Fruit fly (Drosophila melanogaster) whole organism, embryonic: Measurements from ENCODE around the gene CG42258.

ENCODE experiments used
- Abd-B ChIP-seq: fragments of 200-800 bp; sonication (Bioruptor generic); optimal IDR thresholded peaks from 2 replicates; lab custom pipeline; 2018; ENCODE audit warnings: missing biosample characterization, mild to moderate bottlenecking, missing genetic modification characterization, moderate library complexity
- Asciz ChIP-seq: fragments of 200-800 bp; sonication (Bioruptor generic); optimal IDR thresholded peaks from 2 replicates; lab custom pipeline; 2017; ENCODE audit warnings: missing biosample characterization, mild to moderate bottlenecking, missing genetic modification characterization, missing genetic modification reagents
- Atf6 ChIP-seq: fragments of 200-800 bp; sonication (Bioruptor generic); IDR thresholded peaks from 2 replicates; pipeline ENCODE4 v1.3.6; 2022; ENCODE audit warnings: missing biosample characterization, missing genetic modification characterization
- Bgb ChIP-seq: fragments of 200-800 bp; sonication (Bioruptor generic); IDR thresholded peaks from 2 replicates; pipeline ENCODE4 v1.3.6; 2022; ENCODE audit warnings: missing biosample characterization, missing genetic modification characterization; ENCODE audit not compliant: partially characterized antibody
- Blimp-1 ChIP-seq: fragments of 200-800 bp; sonication (Bioruptor generic); optimal IDR thresholded peaks from 3 replicates; lab custom pipeline; 2018; ENCODE audit warnings: missing biosample characterization, missing genetic modification characterization, mild to moderate bottlenecking, moderate library complexity, missing genetic modification reagents
- CG10565 ChIP-seq: fragments of 200-800 bp; sonication (Bioruptor generic); optimal IDR thresholded peaks from 3 replicates; lab custom pipeline; 2016; ENCODE audit warnings: missing biosample characterization, mild to moderate bottlenecking, missing genetic modification characterization
- CG11247 ChIP-seq: fragments of 200-800 bp; sonication (Bioruptor generic); IDR thresholded peaks from 2 replicates; pipeline ENCODE4 v1.3.6; 2022; ENCODE audit warnings: missing biosample characterization, missing genetic modification characterization
- CG13424 ChIP-seq: fragments of 200-800 bp; sonication (Bioruptor generic); optimal IDR thresholded peaks from 2 replicates; lab custom pipeline; 2019; ENCODE audit warnings: missing biosample characterization, mild to moderate bottlenecking, missing genetic modification characterization, moderate library complexity
- CG17612 ChIP-seq: fragments of 200-800 bp; sonication (Bioruptor generic); IDR thresholded peaks from 2 replicates; pipeline ENCODE4 v1.3.6; 2022; ENCODE audit warnings: missing biosample characterization, missing genetic modification characterization
- CG1792 ChIP-seq: fragments of 200-800 bp; sonication (Bioruptor generic); optimal IDR thresholded peaks from 2 replicates; lab custom pipeline; 2016; ENCODE audit warnings: missing biosample characterization, missing genetic modification characterization
- CG30431 ChIP-seq: fragments of 200-800 bp; sonication (Bioruptor generic); optimal IDR thresholded peaks from 2 replicates; lab custom pipeline; 2017; ENCODE audit warnings: missing biosample characterization, missing genetic modification characterization
- CG3065 ChIP-seq: fragments of 200-800 bp; sonication (Bioruptor generic); optimal IDR thresholded peaks from 2 replicates; lab custom pipeline; 2016; ENCODE audit warnings: missing biosample characterization, missing genetic modification characterization
- CG32767 ChIP-seq: fragments of 200-800 bp; sonication (Bioruptor generic); IDR thresholded peaks from 2 replicates; pipeline ENCODE4 v1.3.6; 2022; ENCODE audit warnings: missing biosample characterization, missing genetic modification characterization
- CG32772 ChIP-seq: fragments of 200-800 bp; sonication (Bioruptor generic); IDR thresholded peaks from 2 replicates; pipeline ENCODE4 v1.3.6; 2022; ENCODE audit warnings: missing biosample characterization, missing genetic modification characterization
- CG34422 ChIP-seq: fragments of 200-800 bp; sonication (Bioruptor generic); IDR thresholded peaks from 3 replicates; pipeline ENCODE4 v1.3.6; 2022; ENCODE audit warnings: missing biosample characterization, missing genetic modification characterization
- CG4707 ChIP-seq: fragments of 200-800 bp; sonication (Bioruptor generic); optimal IDR thresholded peaks from 2 replicates; lab custom pipeline; 2018; ENCODE audit warnings: missing biosample characterization, mild to moderate bottlenecking, missing genetic modification characterization, moderate library complexity
- CG5953 ChIP-seq: fragments of 200-800 bp; sonication (Bioruptor generic); IDR thresholded peaks from 2 replicates; pipeline ENCODE4 v1.3.6; 2022; ENCODE audit warnings: missing biosample characterization, missing genetic modification characterization
- CG7987 ChIP-seq: fragments of 200-800 bp; sonication (Bioruptor generic); optimal IDR thresholded peaks from 2 replicates; lab custom pipeline; 2018; ENCODE audit warnings: missing biosample characterization, mild to moderate bottlenecking, missing genetic modification characterization, moderate library complexity
- CG9437 ChIP-seq: fragments of 200-800 bp; sonication (Bioruptor generic); optimal IDR thresholded peaks from 2 replicates; lab custom pipeline; 2018; ENCODE audit warnings: missing biosample characterization, mild to moderate bottlenecking, missing genetic modification characterization
- CG9817 ChIP-seq: fragments of 200-800 bp; sonication (Bioruptor generic); optimal IDR thresholded peaks from 2 replicates; lab custom pipeline; 2018; ENCODE audit warnings: missing biosample characterization, mild to moderate bottlenecking, missing genetic modification characterization, moderate library complexity
- CG9932 ChIP-seq: fragments of 200-800 bp; sonication (Bioruptor generic); IDR thresholded peaks from 2 replicates; pipeline ENCODE4 v1.3.6; 2022; ENCODE audit warnings: missing biosample characterization, missing genetic modification characterization
- CTCF ChIP-seq: fragments of 200-800 bp; sonication (Bioruptor generic); optimal IDR thresholded peaks from 2 replicates; lab custom pipeline; 2017; ENCODE audit warnings: missing biosample characterization, mild to moderate bottlenecking, missing genetic modification characterization, moderate library complexity
- Dad ChIP-seq: fragments of 200-800 bp; sonication (Bioruptor generic); optimal IDR thresholded peaks from 3 replicates; lab custom pipeline; 2016; ENCODE audit warnings: missing biosample characterization, missing genetic modification characterization
- Dbx ChIP-seq: fragments of 200-800 bp; sonication (Bioruptor generic); IDR thresholded peaks from 3 replicates; pipeline ENCODE4 v1.3.6; 2022; ENCODE audit warnings: missing biosample characterization, missing genetic modification characterization
- Dfd ChIP-seq, 2 experiments: fragments of >200 bp; optimal IDR thresholded peaks; 2 replicates each; lab custom pipeline; 2017; ENCODE audit warnings: missing biosample characterization in 2 of 2, missing genetic modification characterization in 2 of 2
- Dref ChIP-seq: fragments of 200-800 bp; sonication (Bioruptor generic); IDR thresholded peaks from 2 replicates; pipeline ENCODE4 v1.3.6; 2022; ENCODE audit warnings: missing biosample characterization, missing genetic modification characterization
- Elba2 ChIP-seq: fragments of 200-800 bp; sonication (Bioruptor generic); optimal IDR thresholded peaks from 3 replicates; lab custom pipeline; 2016; ENCODE audit warnings: missing biosample characterization, missing genetic modification characterization
- H2.0 ChIP-seq: fragments of 200-800 bp; sonication (Bioruptor generic); IDR thresholded peaks from 2 replicates; pipeline ENCODE4 v1.3.6; 2022; ENCODE audit warnings: missing biosample characterization, missing genetic modification characterization
- Hr78 ChIP-seq, 2 experiments: fragments of 200-800 bp in 1 of 2; fragments of >200 bp in 1 of 2; sonication (Bioruptor generic) in 1 of 2; optimal IDR thresholded peaks; 2 replicates each; lab custom pipeline; 2017 to 2019; ENCODE audit warnings: missing biosample characterization in 2 of 2, missing genetic modification characterization in 2 of 2, mild to moderate bottlenecking in 1 of 2, moderate library complexity in 1 of 2
- Mrtf ChIP-seq: fragments of 200-800 bp; sonication (Bioruptor generic); IDR thresholded peaks from 3 replicates; pipeline ENCODE4 v1.3.6; 2022; ENCODE audit warnings: missing biosample characterization, missing genetic modification characterization
- Sin3A ChIP-seq: fragments of >200 bp; optimal IDR thresholded peaks from 2 replicates; lab custom pipeline; 2018
- bowl ChIP-seq: fragments of 200-800 bp; sonication (Bioruptor generic); IDR thresholded peaks from 2 replicates; pipeline ENCODE4 v1.3.6; 2022; ENCODE audit warnings: missing biosample characterization, missing genetic modification characterization
- cg ChIP-seq: fragments of 200-800 bp; sonication (Bioruptor generic); optimal IDR thresholded peaks from 3 replicates; lab custom pipeline; 2019; ENCODE audit warnings: missing biosample characterization, mild to moderate bottlenecking, missing genetic modification characterization, moderate library complexity
- crc ChIP-seq: fragments of 200-800 bp; sonication (Bioruptor generic); optimal IDR thresholded peaks from 2 replicates; lab custom pipeline; 2016; ENCODE audit warnings: missing biosample characterization, missing genetic modification characterization
- cwo ChIP-seq: fragments of 200-800 bp; sonication (Bioruptor generic); optimal IDR thresholded peaks from 3 replicates; lab custom pipeline; 2017; ENCODE audit warnings: missing biosample characterization, missing genetic modification characterization, mild to moderate bottlenecking, moderate library complexity, missing genetic modification reagents
- dan ChIP-seq: fragments of 200-800 bp; sonication (Bioruptor generic); IDR thresholded peaks from 2 replicates; pipeline ENCODE4 v1.3.6; 2022; ENCODE audit warnings: missing biosample characterization, missing genetic modification characterization
- eyg ChIP-seq: fragments of 200-800 bp; sonication (Bioruptor generic); optimal IDR thresholded peaks from 3 replicates; lab custom pipeline; 2016; ENCODE audit warnings: missing biosample characterization, missing genetic modification characterization
- her ChIP-seq: fragments of 200-800 bp; sonication (Bioruptor generic); optimal IDR thresholded peaks from 2 replicates; lab custom pipeline; 2016; ENCODE audit warnings: missing biosample characterization, missing genetic modification characterization
- insv ChIP-seq, 2 experiments: fragments of 200-800 bp; sonication (Bioruptor generic); optimal IDR thresholded peaks; 3 replicates each; lab custom pipeline; 2016 to 2018; ENCODE audit warnings: missing biosample characterization in 2 of 2, missing genetic modification characterization in 2 of 2
- inv ChIP-seq: fragments of 200-800 bp; sonication (Bioruptor generic); IDR thresholded peaks from 2 replicates; pipeline ENCODE4 v1.3.6; 2022; ENCODE audit warnings: missing biosample characterization, missing genetic modification characterization; ENCODE audit not compliant: partially characterized antibody
- kay ChIP-seq: fragments of 200-800 bp; sonication (Bioruptor generic); optimal IDR thresholded peaks from 2 replicates; lab custom pipeline; 2016; ENCODE audit warnings: missing biosample characterization, missing genetic modification characterization
- lola ChIP-seq, 3 experiments: fragments of >200 bp in 2 of 3; fragments of 200-800 bp in 1 of 3; sonication (Bioruptor generic) in 1 of 3; optimal IDR thresholded peaks; 2 replicates each; lab custom pipeline; 2017 to 2019; ENCODE audit warnings: missing biosample characterization in 3 of 3, missing genetic modification characterization in 3 of 3, mild to moderate bottlenecking in 1 of 3, moderate library complexity in 1 of 3
- maf-S ChIP-seq: fragments of 200-800 bp; sonication (Bioruptor generic); optimal IDR thresholded peaks from 2 replicates; lab custom pipeline; 2016; ENCODE audit warnings: missing biosample characterization, missing genetic modification characterization
- mirr ChIP-seq: fragments of 200-800 bp; sonication (Bioruptor generic); optimal IDR thresholded peaks from 3 replicates; lab custom pipeline; 2018; ENCODE audit warnings: missing biosample characterization, mild to moderate bottlenecking, missing genetic modification characterization
- mld ChIP-seq: fragments of 200-800 bp; sonication (Bioruptor generic); IDR thresholded peaks from 3 replicates; pipeline ENCODE4 v1.3.6; 2022; ENCODE audit warnings: missing biosample characterization, missing genetic modification characterization; ENCODE audit not compliant: partially characterized antibody
- nau ChIP-seq: fragments of 200-800 bp; sonication (Bioruptor generic); optimal IDR thresholded peaks from 3 replicates; lab custom pipeline; 2017; ENCODE audit warnings: missing biosample characterization, mild to moderate bottlenecking, missing genetic modification characterization, missing genetic modification reagents
- pan ChIP-seq, 4 experiments: fragments of >200 bp in 3 of 4; fragments of 200-800 bp in 1 of 4; sonication (Bioruptor generic) in 1 of 4; optimal IDR thresholded peaks in 3 of 4; IDR thresholded peaks in 1 of 4; 2 replicates each; pipeline versions ENCODE4 v1.3.6 to Lab custom; 2017 to 2022; ENCODE audit warnings: missing biosample characterization in 2 of 4, missing genetic modification characterization in 2 of 4, mixed read lengths in 1 of 4
- shn ChIP-seq: fragments of 200-800 bp; sonication (Bioruptor generic); optimal IDR thresholded peaks from 3 replicates; lab custom pipeline; 2016; ENCODE audit warnings: missing biosample characterization, missing genetic modification characterization
- sug ChIP-seq: fragments of 200-800 bp; optimal IDR thresholded peaks from 2 replicates; lab custom pipeline; 2019; ENCODE audit warnings: missing biosample characterization, mild to moderate bottlenecking, missing genetic modification characterization, moderate library complexity
- toy ChIP-seq: fragments of 200-800 bp; sonication (Bioruptor generic); IDR thresholded peaks from 2 replicates; pipeline ENCODE4 v1.3.6; 2022; ENCODE audit warnings: missing biosample characterization, missing genetic modification characterization
- tup ChIP-seq: fragments of 200-800 bp; sonication (Bioruptor generic); optimal IDR thresholded peaks from 2 replicates; lab custom pipeline; 2016; ENCODE audit warnings: missing biosample characterization, mild to moderate bottlenecking, missing genetic modification characterization, moderate library complexity
- zen ChIP-seq: fragments of 200-800 bp; sonication (Bioruptor generic); optimal IDR thresholded peaks from 3 replicates; lab custom pipeline; 2018; ENCODE audit warnings: missing biosample characterization, mild to moderate bottlenecking, missing genetic modification characterization, moderate library complexity

Gene CG42258

dm6 chrX:12496930-12497329, 33.6 kb downstream of the CG42258 start, which contains the start of gene mdu (continued):
- peak; percentile 59 for TF ChIP-seq CG9932 (GFP tag; lab: Robert Waterston, UW)
- no peak for TF ChIP-seq CTCF (GFP tag; lab: Kevin White, UChicago)
- no peak for TF ChIP-seq insv (GFP tag; optimal IDR thresholded peaks at IDR 0.05; lab: Kevin White, UChicago)
- no peak for TF ChIP-seq Asciz
- no peak for TF ChIP-seq H2.0 (GFP tag; lab: Robert Waterston, UW)
- TF ChIP-seq CG7987: no peak
- no peak for TF ChIP-seq Blimp-1 (GFP tag; lab: Kevin White, UChicago)
- TF ChIP-seq CG9817 (tag; lab: Kevin White, UChicago): peak; percentile 11
- TF ChIP-seq eyg (GFP tag; lab: Kevin White, UChicago): no peak
- TF ChIP-seq shn (GFP tag; lab: Kevin White, UChicago): no peak
- TF ChIP-seq cg (GFP tag; lab: Kevin White, UChicago): no peak
- TF ChIP-seq CG30431: no peak
- no peak for TF ChIP-seq pan (optimal IDR thresholded peaks at IDR 0.05; lab: Kevin White, UChicago)
- TF ChIP-seq pan (GFP tag; optimal IDR thresholded peaks at IDR 0.05 in 1 of 2, IDR thresholded peaks at IDR 0.05 in 1 of 2): no peak
- no peak for TF ChIP-seq maf-S
- TF ChIP-seq CG1792 (GFP tag; lab: Kevin White, UChicago): no peak
- no peak for TF ChIP-seq her (GFP tag; lab: Kevin White, UChicago)
- peak; percentile 42 for TF ChIP-seq sug
- TF ChIP-seq CG13424 (tag; lab: Kevin White, UChicago): peak; percentile 40
- TF ChIP-seq Elba2 (GFP tag; lab: Kevin White, UChicago): peak; percentile 49
- TF ChIP-seq Hr78 (GFP tag; optimal IDR thresholded peaks at IDR 0.05; lab: Kevin White, UChicago): no peak
- no peak for TF ChIP-seq crc (GFP tag; lab: Kevin White, UChicago)
- peak; percentile 73 for TF ChIP-seq Dref (GFP tag; lab: Robert Waterston, UW)
- TF ChIP-seq zen (tag; lab: Kevin White, UChicago): no peak
- no peak for TF ChIP-seq Atf6 (GFP tag; lab: Robert Waterston, UW)
- 0 out of 3 replicates have a peak, but pooled peaks have one; percentile 21 for TF ChIP-seq mld (GFP tag; lab: Robert Waterston, UW)
- TF ChIP-seq Dfd (GFP tag; optimal IDR thresholded peaks at IDR 0.05; lab: Kevin White, UChicago): no peak
- TF ChIP-seq bowl (GFP tag; lab: Robert Waterston, UW): no peak
- TF ChIP-seq Abd-B: peak; percentile 40
- TF ChIP-seq nau (GFP tag; lab: Kevin White, UChicago): no peak
- TF ChIP-seq kay (GFP tag; lab: Kevin White, UChicago): no peak
- no peak for TF ChIP-seq CG32767
- TF ChIP-seq Mrtf (GFP tag; lab: Robert Waterston, UW): no peak
- TF ChIP-seq CG4707: no peak
- no peak for TF ChIP-seq CG32772 (GFP tag; lab: Robert Waterston, UW)
- no peak for TF ChIP-seq lola (GFP tag; optimal IDR thresholded peaks at IDR 0.05; lab: Kevin White, UChicago)
- TF ChIP-seq toy (GFP tag; lab: Robert Waterston, UW): no peak
- no peak for TF ChIP-seq CG11247 (GFP tag; lab: Robert Waterston, UW)
- peak; percentile 16 for TF ChIP-seq Sin3A (lab: Kevin White, UChicago)
- peak; percentile 29 for TF ChIP-seq CG9437 (GFP tag; lab: Kevin White, UChicago)
- no peak for TF ChIP-seq cwo (GFP tag; lab: Kevin White, UChicago)
- no peak for TF ChIP-seq CG3065 (GFP tag; lab: Kevin White, UChicago)
- TF ChIP-seq CG5953 (GFP tag; lab: Robert Waterston, UW): no peak
- no peak for TF ChIP-seq tup (GFP tag; lab: Kevin White, UChicago)
- TF ChIP-seq CG17612 (GFP tag; lab: Robert Waterston, UW): no peak
- no peak for TF ChIP-seq CG10565 (GFP tag; lab: Kevin White, UChicago)
- TF ChIP-seq Dbx (GFP tag; lab: Robert Waterston, UW): 0 out of 3 replicates have a peak, but pooled peaks have one; percentile 32
- TF ChIP-seq inv (GFP tag; lab: Robert Waterston, UW): no peak
- TF ChIP-seq mirr (GFP tag; lab: Kevin White, UChicago): no peak
- TF ChIP-seq Bgb (GFP tag; lab: Robert Waterston, UW): peak; percentile 60
- TF ChIP-seq CG34422 (GFP tag; lab: Robert Waterston, UW): no peak
- no peak for TF ChIP-seq Dad (GFP tag; lab: Kevin White, UChicago)
- TF ChIP-seq dan (GFP tag; lab: Robert Waterston, UW): no peak
